Fruit fly (Drosophila melanogaster) whole organism, embryonic: Measurements from ENCODE around the gene mRpS11.

Experiments used
- Abd-B ChIP-seq: fragments of 200-800 bp; sonication (Bioruptor generic); optimal IDR thresholded peaks from 2 replicates; lab custom pipeline; 2018; ENCODE audit warnings: missing biosample characterization, mild to moderate bottlenecking, missing genetic modification characterization, moderate library complexity
- Asciz ChIP-seq: fragments of 200-800 bp; sonication (Bioruptor generic); optimal IDR thresholded peaks from 2 replicates; lab custom pipeline; 2017; ENCODE audit warnings: missing biosample characterization, mild to moderate bottlenecking, missing genetic modification characterization, missing genetic modification reagents
- Atf6 ChIP-seq: fragments of 200-800 bp; sonication (Bioruptor generic); IDR thresholded peaks from 2 replicates; pipeline ENCODE4 v1.3.6; 2022; ENCODE audit warnings: missing biosample characterization, missing genetic modification characterization
- Bgb ChIP-seq: fragments of 200-800 bp; sonication (Bioruptor generic); IDR thresholded peaks from 2 replicates; pipeline ENCODE4 v1.3.6; 2022; ENCODE audit warnings: missing biosample characterization, missing genetic modification characterization; ENCODE audit not compliant: partially characterized antibody
- CG10543 ChIP-seq: fragments of 200-800 bp; sonication (Bioruptor generic); optimal IDR thresholded peaks from 3 replicates; lab custom pipeline; 2017; ENCODE audit warnings: missing biosample characterization, mild to moderate bottlenecking, missing genetic modification characterization, moderate library complexity
- CG12299 ChIP-seq: fragments of 200-800 bp; sonication (Bioruptor generic); optimal IDR thresholded peaks from 2 replicates; lab custom pipeline; 2018; ENCODE audit warnings: missing biosample characterization, mild to moderate bottlenecking, missing genetic modification characterization
- CG12659 ChIP-seq: fragments of 200-800 bp; sonication (Bioruptor generic); optimal IDR thresholded peaks from 3 replicates; lab custom pipeline; 2017; ENCODE audit warnings: mild to moderate bottlenecking, missing biosample characterization, missing genetic modification reagents, missing genetic modification characterization
- CG13123 ChIP-seq: fragments of 200-800 bp; sonication (Bioruptor generic); optimal IDR thresholded peaks from 2 replicates; lab custom pipeline; 2016; ENCODE audit warnings: missing biosample characterization, missing genetic modification characterization
- CG13287 ChIP-seq: fragments of 200-800 bp; sonication (Bioruptor generic); IDR thresholded peaks from 2 replicates; pipeline ENCODE4 v1.3.6; 2022; ENCODE audit warnings: missing biosample characterization, missing genetic modification characterization; ENCODE audit not compliant: partially characterized antibody
- CG13894 ChIP-seq: fragments of 200-800 bp; sonication (Bioruptor generic); optimal IDR thresholded peaks from 3 replicates; lab custom pipeline; 2018; ENCODE audit warnings: missing biosample characterization, mild to moderate bottlenecking, missing genetic modification characterization, moderate library complexity
- CG15269 ChIP-seq: fragments of 200-800 bp; sonication (Bioruptor generic); optimal IDR thresholded peaks from 2 replicates; lab custom pipeline; 2018; ENCODE audit warnings: missing biosample characterization, mild to moderate bottlenecking, missing genetic modification characterization, moderate library complexity
- CG1647 ChIP-seq: fragments of 200-800 bp; sonication (Bioruptor generic); optimal IDR thresholded peaks from 3 replicates; lab custom pipeline; 2016; ENCODE audit warnings: missing biosample characterization, missing genetic modification characterization
- CG16813 ChIP-seq: fragments of 200-800 bp; sonication (Bioruptor generic); IDR thresholded peaks from 3 replicates; pipeline ENCODE4 v1.3.6; 2022; ENCODE audit warnings: missing biosample characterization, missing genetic modification characterization; ENCODE audit not compliant: partially characterized antibody
- CG18476 ChIP-seq: fragments of 200-800 bp; sonication (Bioruptor generic); optimal IDR thresholded peaks from 2 replicates; lab custom pipeline; 2016; ENCODE audit warnings: missing biosample characterization, mild to moderate bottlenecking, missing genetic modification characterization
- CG18599 ChIP-seq: fragments of 200-800 bp; sonication (Bioruptor generic); optimal IDR thresholded peaks from 3 replicates; lab custom pipeline; 2017; ENCODE audit warnings: missing biosample characterization, missing genetic modification characterization, mild to moderate bottlenecking, moderate library complexity, missing genetic modification reagents
- CG2120 ChIP-seq: fragments of 200-800 bp; sonication (Bioruptor generic); optimal IDR thresholded peaks from 3 replicates; lab custom pipeline; 2016; ENCODE audit warnings: missing biosample characterization, missing genetic modification characterization
- CG31388 ChIP-seq: fragments of 200-800 bp; sonication (Bioruptor generic); optimal IDR thresholded peaks from 2 replicates; lab custom pipeline; 2016; ENCODE audit warnings: missing biosample characterization, missing genetic modification characterization
- CG34376 ChIP-seq: fragments of 200-800 bp; sonication (Bioruptor generic); optimal IDR thresholded peaks from 2 replicates; lab custom pipeline; 2018; ENCODE audit warnings: missing biosample characterization, mild to moderate bottlenecking, missing genetic modification characterization
- CG34422 ChIP-seq: fragments of 200-800 bp; sonication (Bioruptor generic); IDR thresholded peaks from 3 replicates; pipeline ENCODE4 v1.3.6; 2022; ENCODE audit warnings: missing biosample characterization, missing genetic modification characterization
- CG6791 ChIP-seq: fragments of 200-800 bp; sonication (Bioruptor generic); IDR thresholded peaks from 3 replicates; pipeline ENCODE4 v1.3.6; 2022; ENCODE audit warnings: missing biosample characterization, missing genetic modification characterization; ENCODE audit not compliant: partially characterized antibody
- CG8281 ChIP-seq: fragments of 200-800 bp; sonication (Bioruptor generic); optimal IDR thresholded peaks from 2 replicates; lab custom pipeline; 2018; ENCODE audit warnings: missing biosample characterization, mild to moderate bottlenecking, missing genetic modification characterization, moderate library complexity
- CG8359 ChIP-seq: fragments of 200-800 bp; sonication (Bioruptor generic); optimal IDR thresholded peaks from 2 replicates; lab custom pipeline; 2017; ENCODE audit warnings: missing biosample characterization, mild to moderate bottlenecking, missing genetic modification characterization, borderline replicate concordance
- CG9437 ChIP-seq: fragments of 200-800 bp; sonication (Bioruptor generic); optimal IDR thresholded peaks from 2 replicates; lab custom pipeline; 2018; ENCODE audit warnings: missing biosample characterization, mild to moderate bottlenecking, missing genetic modification characterization
- Deaf1 ChIP-seq: fragments of 200-800 bp; optimal IDR thresholded peaks from 3 replicates; lab custom pipeline; 2019; ENCODE audit warnings: missing biosample characterization, mild to moderate bottlenecking, missing genetic modification characterization, moderate library complexity
- ERR ChIP-seq: fragments of 200-800 bp; sonication (Bioruptor generic); optimal IDR thresholded peaks from 2 replicates; lab custom pipeline; 2016; ENCODE audit warnings: missing biosample characterization, missing genetic modification characterization
- Eip74EF ChIP-seq, 2 experiments: fragments of 200-800 bp in 1 of 2; fragments of >200 bp in 1 of 2; sonication (Bioruptor generic) in 1 of 2; optimal IDR thresholded peaks; 2 replicates each; lab custom pipeline; 2017 to 2019; ENCODE audit warnings: missing biosample characterization in 2 of 2, missing genetic modification characterization in 2 of 2, mild to moderate bottlenecking in 1 of 2, moderate library complexity in 1 of 2
- Fer1 ChIP-seq: fragments of 200-800 bp; sonication (Bioruptor generic); optimal IDR thresholded peaks from 2 replicates; lab custom pipeline; 2017; ENCODE audit warnings: missing biosample characterization, mild to moderate bottlenecking, missing genetic modification characterization
- Hr3 ChIP-seq: fragments of 200-800 bp; sonication (Bioruptor generic); optimal IDR thresholded peaks from 3 replicates; lab custom pipeline; 2016; ENCODE audit warnings: missing biosample characterization, missing genetic modification characterization
- Scr ChIP-seq: fragments of 200-800 bp; sonication (Bioruptor generic); IDR thresholded peaks from 2 replicates; pipeline ENCODE4 v1.3.6; 2022; ENCODE audit warnings: missing biosample characterization, missing genetic modification characterization; ENCODE audit not compliant: partially characterized antibody
- Sin3A ChIP-seq: fragments of >200 bp; optimal IDR thresholded peaks from 2 replicates; lab custom pipeline; 2018
- Trl ChIP-seq, 3 experiments: fragments of >200 bp in 2 of 3; fragments of 200-800 bp in 1 of 3; sonication (Bioruptor generic) in 1 of 3; optimal IDR thresholded peaks; 2 replicates in 1 of 3; 3 replicates in 2 of 3; lab custom pipeline; 2016 to 2017; ENCODE audit warnings: missing biosample characterization in 1 of 3, missing genetic modification characterization in 1 of 3
- ara ChIP-seq: fragments of 200-800 bp; sonication (Bioruptor generic); IDR thresholded peaks from 2 replicates; pipeline ENCODE4 v1.3.6; 2022; ENCODE audit warnings: missing biosample characterization, missing genetic modification characterization
- ash1 ChIP-seq: fragments of 200-800 bp; sonication (Bioruptor generic); optimal IDR thresholded peaks from 2 replicates; lab custom pipeline; 2018; ENCODE audit warnings: missing biosample characterization, mild to moderate bottlenecking, missing genetic modification characterization
- br ChIP-seq: fragments of >200 bp; optimal IDR thresholded peaks from 2 replicates; lab custom pipeline; 2017
- bsh ChIP-seq, 2 experiments: fragments of 200-800 bp; sonication (Bioruptor generic); optimal IDR thresholded peaks; 2 replicates each; lab custom pipeline; 2017 to 2018; ENCODE audit warnings: mild to moderate bottlenecking in 2 of 2, missing biosample characterization in 2 of 2, missing genetic modification characterization in 2 of 2, moderate library complexity in 1 of 2
- cg ChIP-seq: fragments of 200-800 bp; sonication (Bioruptor generic); optimal IDR thresholded peaks from 3 replicates; lab custom pipeline; 2019; ENCODE audit warnings: missing biosample characterization, mild to moderate bottlenecking, missing genetic modification characterization, moderate library complexity
- crc ChIP-seq: fragments of 200-800 bp; sonication (Bioruptor generic); optimal IDR thresholded peaks from 2 replicates; lab custom pipeline; 2016; ENCODE audit warnings: missing biosample characterization, missing genetic modification characterization
- croc ChIP-seq: fragments of 200-800 bp; sonication (Bioruptor generic); conservative IDR thresholded peaks from 3 replicates; pipeline ENCODE4 v1.3.6; 2022; ENCODE audit warnings: missing biosample characterization, missing genetic modification characterization
- cwo ChIP-seq: fragments of 200-800 bp; sonication (Bioruptor generic); optimal IDR thresholded peaks from 3 replicates; lab custom pipeline; 2017; ENCODE audit warnings: missing biosample characterization, missing genetic modification characterization, mild to moderate bottlenecking, moderate library complexity, missing genetic modification reagents
- hbn ChIP-seq: fragments of 200-800 bp; sonication (Bioruptor generic); IDR thresholded peaks from 2 replicates; pipeline ENCODE4 v1.3.6; 2022; ENCODE audit warnings: missing biosample characterization, missing genetic modification characterization; ENCODE audit not compliant: partially characterized antibody
- lov ChIP-seq, 2 experiments: fragments of 200-800 bp in 1 of 2; fragments of >200 bp in 1 of 2; sonication (Bioruptor generic) in 1 of 2; IDR thresholded peaks in 1 of 2; optimal IDR thresholded peaks in 1 of 2; 2 replicates in 1 of 2; 3 replicates in 1 of 2; pipeline versions ENCODE4 v1.3.6 to Lab custom; 2017 to 2022; ENCODE audit warnings: missing biosample characterization in 1 of 2, missing genetic modification characterization in 1 of 2
- mam ChIP-seq: fragments of 200-800 bp; sonication (Bioruptor generic); optimal IDR thresholded peaks from 3 replicates; lab custom pipeline; 2016; ENCODE audit warnings: missing biosample characterization, missing genetic modification characterization
- nom ChIP-seq: fragments of 200-800 bp; sonication (Bioruptor generic); optimal IDR thresholded peaks from 2 replicates; lab custom pipeline; 2017; ENCODE audit warnings: missing biosample characterization, missing genetic modification characterization, mild to moderate bottlenecking, moderate library complexity, missing genetic modification reagents
- pho ChIP-seq: fragments of 200-800 bp; sonication (Bioruptor generic); optimal IDR thresholded peaks from 2 replicates; lab custom pipeline; 2016; ENCODE audit warnings: missing biosample characterization, missing genetic modification characterization
- slbo ChIP-seq: fragments of 200-800 bp; sonication (Bioruptor generic); IDR thresholded peaks from 2 replicates; pipeline ENCODE4 v1.3.6; 2022; ENCODE audit warnings: missing biosample characterization, missing genetic modification characterization
- sna ChIP-seq: fragments of 200-800 bp; sonication (Bioruptor generic); IDR thresholded peaks from 2 replicates; pipeline ENCODE4 v1.3.6; 2022; ENCODE audit warnings: missing biosample characterization, missing genetic modification characterization; ENCODE audit not compliant: partially characterized antibody
- unpg ChIP-seq: fragments of 200-800 bp; sonication (Bioruptor generic); optimal IDR thresholded peaks from 3 replicates; lab custom pipeline; 2018; ENCODE audit warnings: missing biosample characterization, mild to moderate bottlenecking, missing genetic modification characterization, moderate library complexity
- wdn ChIP-seq: fragments of 200-800 bp; sonication (Bioruptor generic); IDR thresholded peaks from 2 replicates; pipeline ENCODE4 v1.3.6; 2022; ENCODE audit warnings: missing biosample characterization, missing genetic modification characterization

The mRpS11 gene

dm6 chr3R:17118917-17119378, 46.4 kb downstream of the mRpS11 start (continued):
- TF ChIP-seq hbn (GFP tag; lab: Robert Waterston, UW), result peak; percentile 48; the same call in 1 of the 2 replicates
- TF ChIP-seq bsh (GFP tag; optimal IDR thresholded peaks at IDR 0.05; lab: Kevin White, UChicago), result no peak
- TF ChIP-seq cwo, result no peak
- TF ChIP-seq CG18476, result no peak
- TF ChIP-seq slbo (GFP tag; lab: Robert Waterston, UW), result no peak
- TF ChIP-seq Atf6 (GFP tag; lab: Robert Waterston, UW), result peak; percentile 32; the same call in 1 of the 2 replicates
- peak; percentile 48 for TF ChIP-seq CG34376 (GFP tag; lab: Kevin White, UChicago)
- TF ChIP-seq br (lab: Kevin White, UChicago), result no peak
- peak in 1 of 2 experiments; percentile 7 for TF ChIP-seq Eip74EF (GFP tag; optimal IDR thresholded peaks at IDR 0.05; lab: Kevin White, UChicago)
- TF ChIP-seq Deaf1 (tag; lab: Kevin White, UChicago), result peak; percentile 85
- no peak for TF ChIP-seq Asciz
- TF ChIP-seq Fer1 (GFP tag; lab: Kevin White, UChicago), result no peak
- TF ChIP-seq Bgb, result peak; percentile 48; the same call in 1 of the 2 replicates
- TF ChIP-seq lov (optimal IDR thresholded peaks at IDR 0.05; lab: Kevin White, UChicago), result no peak
- no peak for TF ChIP-seq lov (GFP tag; IDR thresholded peaks at IDR 0.05; lab: Robert Waterston, UW)
- 0 out of 3 replicates have a peak, but pooled peaks have one; percentile 36 for TF ChIP-seq CG6791 (GFP tag; lab: Robert Waterston, UW)
- TF ChIP-seq CG13287 (GFP tag; lab: Robert Waterston, UW), result peak; percentile 60
- peak; percentile 21; the same call in 1 of the 2 replicates for TF ChIP-seq Scr (GFP tag; lab: Robert Waterston, UW)
- no peak for TF ChIP-seq CG12299 (tag; lab: Kevin White, UChicago)
- TF ChIP-seq CG18599 (GFP tag; lab: Kevin White, UChicago), result no peak
- peak; percentile 41 for TF ChIP-seq nom (GFP tag; lab: Kevin White, UChicago)
- TF ChIP-seq sna (GFP tag; lab: Robert Waterston, UW), result peak; percentile 22; the same call in 1 of the 2 replicates
- peak; percentile 90 to 91 for TF ChIP-seq Trl (optimal IDR thresholded peaks at IDR 0.05; lab: Kevin White, UChicago)
- no peak for TF ChIP-seq Trl (GFP tag; optimal IDR thresholded peaks at IDR 0.05; lab: Kevin White, UChicago)
- TF ChIP-seq CG16813 (GFP tag; lab: Robert Waterston, UW), result no peak
- TF ChIP-seq CG31388 (GFP tag; lab: Kevin White, UChicago), result no peak
- no peak for TF ChIP-seq pho (GFP tag; lab: Kevin White, UChicago)
- no peak for TF ChIP-seq CG1647 (GFP tag; lab: Kevin White, UChicago)
- peak; percentile 7 for TF ChIP-seq ash1 (GFP tag; lab: Kevin White, UChicago)
- TF ChIP-seq wdn (GFP tag; lab: Robert Waterston, UW), result 0 out of 2 replicates have a peak, but pooled peaks have one; percentile 32
- TF ChIP-seq ara (GFP tag; lab: Robert Waterston, UW), result no peak
- no peak for TF ChIP-seq CG13894
- TF ChIP-seq CG2120, result no peak
- no peak for TF ChIP-seq Sin3A (lab: Kevin White, UChicago)
- no peak for TF ChIP-seq Hr3
- TF ChIP-seq unpg, result no peak
- peak; percentile 7 for TF ChIP-seq CG8359 (GFP tag; lab: Kevin White, UChicago)
- TF ChIP-seq ERR (GFP tag; lab: Kevin White, UChicago), result no peak
- peak; percentile 43 for TF ChIP-seq cg
- TF ChIP-seq CG8281 (tag; lab: Kevin White, UChicago), result no peak
- TF ChIP-seq CG10543 (GFP tag; lab: Kevin White, UChicago), result peak; percentile 50
- TF ChIP-seq croc (GFP tag; lab: Robert Waterston, UW), result no peak
- peak; percentile 56; the same call in 1 of the 3 replicates for TF ChIP-seq CG34422
- TF ChIP-seq crc (GFP tag; lab: Kevin White, UChicago), result no peak
- no peak for TF ChIP-seq Abd-B (GFP tag; lab: Kevin White, UChicago)
- TF ChIP-seq CG15269 (tag; lab: Kevin White, UChicago), result no peak
- TF ChIP-seq CG12659 (GFP tag; lab: Kevin White, UChicago), result peak; percentile 36
- no peak for TF ChIP-seq CG9437 (GFP tag; lab: Kevin White, UChicago)
- TF ChIP-seq mam, result no peak
- no peak for TF ChIP-seq CG13123 (GFP tag; lab: Kevin White, UChicago)
